Fruit fly (Drosophila melanogaster) whole organism, embryonic: ENCODE measurements around the gene CG13481.

Experiments
- Abd-B ChIP-seq: fragments of 200-800 bp; sonication (Bioruptor generic); optimal IDR thresholded peaks from 2 replicates; lab custom pipeline; 2018; ENCODE audit warnings: missing biosample characterization, mild to moderate bottlenecking, missing genetic modification characterization, moderate library complexity
- Blimp-1 ChIP-seq: fragments of 200-800 bp; sonication (Bioruptor generic); optimal IDR thresholded peaks from 3 replicates; lab custom pipeline; 2018; ENCODE audit warnings: missing biosample characterization, missing genetic modification characterization, mild to moderate bottlenecking, moderate library complexity, missing genetic modification reagents
- CG10209 ChIP-seq: fragments of 200-800 bp; sonication (Bioruptor generic); optimal IDR thresholded peaks from 3 replicates; lab custom pipeline; 2017; ENCODE audit warnings: missing biosample characterization, mild to moderate bottlenecking, missing genetic modification characterization, missing genetic modification reagents
- CG10543 ChIP-seq: fragments of 200-800 bp; sonication (Bioruptor generic); optimal IDR thresholded peaks from 3 replicates; lab custom pipeline; 2017; ENCODE audit warnings: missing biosample characterization, mild to moderate bottlenecking, missing genetic modification characterization, moderate library complexity
- CG12071 ChIP-seq: fragments of 200-800 bp; sonication (Bioruptor generic); optimal IDR thresholded peaks from 3 replicates; lab custom pipeline; 2018; ENCODE audit warnings: missing biosample characterization, mild to moderate bottlenecking, missing genetic modification characterization
- CG12659 ChIP-seq: fragments of 200-800 bp; sonication (Bioruptor generic); optimal IDR thresholded peaks from 3 replicates; lab custom pipeline; 2017; ENCODE audit warnings: mild to moderate bottlenecking, missing biosample characterization, missing genetic modification reagents, missing genetic modification characterization
- CG13296 ChIP-seq: fragments of 200-800 bp; sonication (Bioruptor generic); optimal IDR thresholded peaks from 3 replicates; lab custom pipeline; 2018; ENCODE audit warnings: missing biosample characterization, mild to moderate bottlenecking, missing genetic modification characterization
- CG13424 ChIP-seq: fragments of 200-800 bp; sonication (Bioruptor generic); optimal IDR thresholded peaks from 2 replicates; lab custom pipeline; 2019; ENCODE audit warnings: missing biosample characterization, mild to moderate bottlenecking, missing genetic modification characterization, moderate library complexity
- CG14050 ChIP-seq: fragments of 200-800 bp; sonication (Bioruptor generic); IDR thresholded peaks from 3 replicates; pipeline ENCODE4 v1.3.6; 2022; ENCODE audit warnings: missing biosample characterization, missing genetic modification characterization
- CG15514 ChIP-seq: fragments of 200-800 bp; sonication (Bioruptor generic); optimal IDR thresholded peaks from 3 replicates; lab custom pipeline; 2017; ENCODE audit warnings: missing biosample characterization, missing genetic modification characterization, mild to moderate bottlenecking, moderate library complexity, missing genetic modification reagents
- CG16815 ChIP-seq: fragments of 200-800 bp; sonication (Bioruptor generic); optimal IDR thresholded peaks from 3 replicates; lab custom pipeline; 2017; ENCODE audit warnings: missing biosample characterization, mild to moderate bottlenecking, missing genetic modification characterization
- CG17359 ChIP-seq: fragments of 200-800 bp; sonication (Bioruptor generic); optimal IDR thresholded peaks from 3 replicates; lab custom pipeline; 2018; ENCODE audit warnings: missing biosample characterization, mild to moderate bottlenecking, missing genetic modification characterization, moderate library complexity
- CG1792 ChIP-seq: fragments of 200-800 bp; sonication (Bioruptor generic); optimal IDR thresholded peaks from 2 replicates; lab custom pipeline; 2016; ENCODE audit warnings: missing biosample characterization, missing genetic modification characterization
- CG18476 ChIP-seq: fragments of 200-800 bp; sonication (Bioruptor generic); optimal IDR thresholded peaks from 2 replicates; lab custom pipeline; 2016; ENCODE audit warnings: missing biosample characterization, mild to moderate bottlenecking, missing genetic modification characterization
- CG2202 ChIP-seq: fragments of 200-800 bp; sonication (Bioruptor generic); optimal IDR thresholded peaks from 2 replicates; lab custom pipeline; 2018; ENCODE audit warnings: missing biosample characterization, mild to moderate bottlenecking, missing genetic modification characterization
- CG32532 ChIP-seq: fragments of 200-800 bp; sonication (Bioruptor generic); IDR thresholded peaks from 2 replicates; pipeline ENCODE4 v1.3.6; 2022; ENCODE audit warnings: missing biosample characterization, missing genetic modification characterization
- CG34224 ChIP-seq: fragments of 200-800 bp; sonication (Bioruptor generic); IDR thresholded peaks from 3 replicates; pipeline ENCODE4 v1.3.6; 2022; ENCODE audit warnings: missing biosample characterization, missing genetic modification characterization; ENCODE audit not compliant: partially characterized antibody
- CG4404 ChIP-seq: fragments of 200-800 bp; sonication (Bioruptor generic); IDR thresholded peaks from 2 replicates; pipeline ENCODE4 v1.3.6; 2022; ENCODE audit warnings: missing biosample characterization, missing genetic modification characterization
- Deaf1 ChIP-seq: fragments of 200-800 bp; optimal IDR thresholded peaks from 3 replicates; lab custom pipeline; 2019; ENCODE audit warnings: missing biosample characterization, mild to moderate bottlenecking, missing genetic modification characterization, moderate library complexity
- ERR ChIP-seq: fragments of 200-800 bp; sonication (Bioruptor generic); optimal IDR thresholded peaks from 2 replicates; lab custom pipeline; 2016; ENCODE audit warnings: missing biosample characterization, missing genetic modification characterization
- Hmr ChIP-seq: fragments of 200-800 bp; sonication (Bioruptor generic); optimal IDR thresholded peaks from 3 replicates; lab custom pipeline; 2017; ENCODE audit warnings: mild to moderate bottlenecking, missing biosample characterization, missing genetic modification reagents, missing genetic modification characterization
- Hmx ChIP-seq: fragments of 200-800 bp; sonication (Bioruptor generic); optimal IDR thresholded peaks from 2 replicates; lab custom pipeline; 2016; ENCODE audit warnings: missing biosample characterization, missing genetic modification characterization
- Hr78 ChIP-seq, 2 experiments: fragments of 200-800 bp in 1 of 2; fragments of >200 bp in 1 of 2; sonication (Bioruptor generic) in 1 of 2; optimal IDR thresholded peaks; 2 replicates each; lab custom pipeline; 2017 to 2019; ENCODE audit warnings: missing biosample characterization in 2 of 2, missing genetic modification characterization in 2 of 2, mild to moderate bottlenecking in 1 of 2, moderate library complexity in 1 of 2
- MESR4 ChIP-seq: fragments of 200-800 bp; sonication (Bioruptor generic); optimal IDR thresholded peaks from 2 replicates; lab custom pipeline; 2018; ENCODE audit warnings: missing biosample characterization, mild to moderate bottlenecking, missing genetic modification characterization, moderate library complexity
- NfI ChIP-seq: fragments of 200-800 bp; sonication (Bioruptor generic); optimal IDR thresholded peaks from 3 replicates; lab custom pipeline; 2018; ENCODE audit warnings: missing biosample characterization, mild to moderate bottlenecking, missing genetic modification characterization, moderate library complexity
- Opbp ChIP-seq: fragments of 200-800 bp; sonication (Bioruptor generic); IDR thresholded peaks from 3 replicates; pipeline ENCODE4 v1.3.6; 2022; ENCODE audit warnings: missing biosample characterization, missing genetic modification characterization; ENCODE audit not compliant: partially characterized antibody
- Ravus ChIP-seq: fragments of 200-800 bp; sonication (Bioruptor generic); IDR thresholded peaks from 2 replicates; pipeline ENCODE4 v1.3.6; 2022; ENCODE audit warnings: missing biosample characterization, missing genetic modification characterization
- Sry-δ ChIP-seq: fragments of 200-800 bp; sonication (Bioruptor generic); optimal IDR thresholded peaks from 2 replicates; lab custom pipeline; 2016; ENCODE audit warnings: missing biosample characterization, missing genetic modification characterization
- Ssrp ChIP-seq: fragments of 200-800 bp; sonication (Bioruptor generic); optimal IDR thresholded peaks from 2 replicates; lab custom pipeline; 2018; ENCODE audit warnings: missing biosample characterization, mild to moderate bottlenecking, missing genetic modification characterization, moderate library complexity
- Stat92E ChIP-seq, 3 experiments: fragments of >200 bp in 2 of 3; fragments of 200-800 bp in 1 of 3; sonication (Bioruptor generic) in 1 of 3; optimal IDR thresholded peaks; 2 replicates each; lab custom pipeline; 2017 to 2019; ENCODE audit warnings: missing biosample characterization in 3 of 3, missing genetic modification characterization in 3 of 3, mild to moderate bottlenecking in 1 of 3, moderate library complexity in 1 of 3
- Xrp1 ChIP-seq: fragments of 200-800 bp; sonication (Bioruptor generic); IDR thresholded peaks from 2 replicates; pipeline ENCODE4 v1.3.6; 2022; ENCODE audit warnings: missing biosample characterization, missing genetic modification characterization
- al ChIP-seq: fragments of 200-800 bp; sonication (Bioruptor generic); IDR thresholded peaks from 2 replicates; pipeline ENCODE4 v1.3.6; 2022; ENCODE audit warnings: missing biosample characterization, missing genetic modification characterization
- ato ChIP-seq: fragments of 200-800 bp; sonication (Bioruptor generic); IDR thresholded peaks from 2 replicates; pipeline ENCODE4 v1.3.6; 2022; ENCODE audit warnings: missing biosample characterization, missing genetic modification characterization; ENCODE audit not compliant: partially characterized antibody
- bigmax ChIP-seq: fragments of 200-800 bp; sonication (Bioruptor generic); optimal IDR thresholded peaks from 2 replicates; lab custom pipeline; 2018; ENCODE audit warnings: missing biosample characterization, mild to moderate bottlenecking, missing genetic modification characterization
- br ChIP-seq: fragments of >200 bp; optimal IDR thresholded peaks from 2 replicates; lab custom pipeline; 2017
- cas ChIP-seq: fragments of 200-800 bp; sonication (Bioruptor generic); IDR thresholded peaks from 2 replicates; pipeline ENCODE4 v1.3.6; 2022; ENCODE audit warnings: missing biosample characterization, missing genetic modification characterization
- crc ChIP-seq: fragments of 200-800 bp; sonication (Bioruptor generic); optimal IDR thresholded peaks from 2 replicates; lab custom pipeline; 2016; ENCODE audit warnings: missing biosample characterization, missing genetic modification characterization
- cwo ChIP-seq: fragments of 200-800 bp; sonication (Bioruptor generic); optimal IDR thresholded peaks from 3 replicates; lab custom pipeline; 2017; ENCODE audit warnings: missing biosample characterization, missing genetic modification characterization, mild to moderate bottlenecking, moderate library complexity, missing genetic modification reagents
- da ChIP-seq: fragments of 200-800 bp; sonication (Bioruptor generic); optimal IDR thresholded peaks from 2 replicates; lab custom pipeline; 2016; ENCODE audit warnings: missing biosample characterization, missing genetic modification characterization
- dpn ChIP-seq, 2 experiments: fragments of 200-800 bp; sonication (Bioruptor generic); optimal IDR thresholded peaks; 3 replicates each; lab custom pipeline; 2016; ENCODE audit warnings: missing biosample characterization in 2 of 2, missing genetic modification characterization in 2 of 2
- fru ChIP-seq: fragments of >200 bp; optimal IDR thresholded peaks from 2 replicates; lab custom pipeline; 2017
- grn ChIP-seq: fragments of 200-800 bp; sonication (Bioruptor generic); optimal IDR thresholded peaks from 3 replicates; lab custom pipeline; 2017; ENCODE audit warnings: missing biosample characterization, missing genetic modification characterization
- gsb ChIP-seq: fragments of 200-800 bp; sonication (Bioruptor generic); IDR thresholded peaks from 2 replicates; pipeline ENCODE4 v1.3.6; 2022; ENCODE audit warnings: missing biosample characterization, missing genetic modification characterization
- lilli ChIP-seq: fragments of 200-800 bp; sonication (Bioruptor generic); optimal IDR thresholded peaks from 3 replicates; lab custom pipeline; 2016; ENCODE audit warnings: missing biosample characterization, missing genetic modification characterization
- nerfin-2 ChIP-seq: fragments of 200-800 bp; sonication (Bioruptor generic); IDR thresholded peaks from 2 replicates; pipeline ENCODE4 v1.3.6; 2022; ENCODE audit warnings: missing biosample characterization, missing genetic modification characterization; ENCODE audit not compliant: partially characterized antibody
- onecut ChIP-seq: fragments of 200-800 bp; sonication (Bioruptor generic); IDR thresholded peaks from 2 replicates; pipeline ENCODE4 v1.3.6; 2022; ENCODE audit warnings: missing biosample characterization, missing genetic modification characterization
- ro ChIP-seq: fragments of 200-800 bp; sonication (Bioruptor generic); IDR thresholded peaks from 2 replicates; pipeline ENCODE4 v1.3.6; 2022; ENCODE audit warnings: missing biosample characterization, missing genetic modification characterization
- sd ChIP-seq: fragments of 200-800 bp; sonication (Bioruptor generic); optimal IDR thresholded peaks from 3 replicates; lab custom pipeline; 2018; ENCODE audit warnings: missing biosample characterization, mild to moderate bottlenecking, missing genetic modification characterization, moderate library complexity
- sisA ChIP-seq: fragments of 200-800 bp; sonication (Bioruptor generic); IDR thresholded peaks from 2 replicates; pipeline ENCODE4 v1.3.6; 2022; ENCODE audit warnings: missing biosample characterization, missing genetic modification characterization
- sr ChIP-seq: fragments of 200-800 bp; sonication (Bioruptor generic); IDR thresholded peaks from 3 replicates; pipeline ENCODE4 v1.3.6; 2022; ENCODE audit warnings: missing biosample characterization, missing genetic modification characterization
- zf30C ChIP-seq: fragments of 200-800 bp; sonication (Bioruptor generic); optimal IDR thresholded peaks from 3 replicates; lab custom pipeline; 2018; ENCODE audit warnings: missing biosample characterization, mild to moderate bottlenecking, missing genetic modification characterization

CG13481 gene

DNA sequence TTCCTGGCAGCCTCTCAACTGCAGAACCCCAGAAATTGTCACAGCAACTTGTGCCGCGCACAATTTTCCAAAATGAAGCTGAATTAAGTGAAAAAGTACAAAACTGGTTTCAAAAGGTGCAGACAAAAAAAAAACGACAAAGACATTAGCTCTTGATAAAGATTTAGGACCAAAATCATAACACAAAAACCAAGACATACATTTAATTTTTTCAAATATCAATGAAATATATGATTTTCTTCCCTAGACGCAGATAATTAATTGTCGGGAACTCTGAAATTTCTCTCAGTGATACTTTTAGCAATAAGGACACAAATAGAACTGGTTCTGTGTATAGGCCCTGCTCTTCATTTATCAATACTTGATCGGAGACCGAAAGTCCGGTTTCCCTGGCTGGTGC lies 4.8 kb downstream of the CG13481 start (continued):
- TF ChIP-seq CG13296 (GFP tag; lab: Kevin White, UChicago) (no peak), Sry-δ (GFP tag; lab: Kevin White, UChicago) (no peak), dpn (GFP tag; optimal IDR thresholded peaks at IDR 0.05; lab: Kevin White, UChicago) (peak; percentile 17 to 33), Hmx (GFP tag; lab: Kevin White, UChicago) (no peak), Opbp (GFP tag; lab: Robert Waterston, UW) (no peak), Deaf1 (tag; lab: Kevin White, UChicago) (no peak), CG34224 (GFP tag; lab: Robert Waterston, UW) (no peak), sr (GFP tag; lab: Robert Waterston, UW) (no peak), CG17359 (tag; lab: Kevin White, UChicago) (no peak), Xrp1 (GFP tag; lab: Robert Waterston, UW) (peak; percentile 83), lilli (GFP tag; lab: Kevin White, UChicago) (peak; percentile 37), CG18476 (no peak), fru (lab: Kevin White, UChicago) (no peak), al (GFP tag; lab: Robert Waterston, UW) (no peak), grn (GFP tag; lab: Kevin White, UChicago) (no peak), CG2202 (tag; lab: Kevin White, UChicago) (peak; percentile 44), nerfin-2 (GFP tag; lab: Robert Waterston, UW) (no peak), CG10209 (GFP tag; lab: Kevin White, UChicago) (peak; percentile 19), sd (tag; lab: Kevin White, UChicago) (no peak), crc (no peak), bigmax (GFP tag; lab: Kevin White, UChicago) (no peak), ERR (GFP tag; lab: Kevin White, UChicago) (no peak), cwo (GFP tag; lab: Kevin White, UChicago) (no peak), CG32532 (no peak), CG10543 (GFP tag; lab: Kevin White, UChicago) (no peak), CG12071 (no peak), onecut (0 out of 2 replicates have a peak, but pooled peaks have one; percentile 9), CG13424 (tag; lab: Kevin White, UChicago) (peak; percentile 20), CG15514 (GFP tag; lab: Kevin White, UChicago) (no peak), zf30C (GFP tag; lab: Kevin White, UChicago) (peak; percentile 85), Hr78 (GFP tag; optimal IDR thresholded peaks at IDR 0.05; lab: Kevin White, UChicago) (no peak), Stat92E (GFP tag; optimal IDR thresholded peaks at IDR 0.05; lab: Kevin White, UChicago) (no peak), Ravus (no peak), CG1792 (GFP tag; lab: Kevin White, UChicago) (no peak), Abd-B (GFP tag; lab: Kevin White, UChicago) (peak; percentile 30), Blimp-1 (GFP tag; lab: Kevin White, UChicago) (peak; percentile 47), sisA (GFP tag; lab: Robert Waterston, UW) (no peak), CG4404 (GFP tag; lab: Robert Waterston, UW) (peak; percentile 53), gsb (no peak), cas (GFP tag; lab: Robert Waterston, UW) (no peak), da (no peak), NfI (GFP tag; lab: Kevin White, UChicago) (no peak), ro (no peak), CG16815 (GFP tag; lab: Kevin White, UChicago) (peak; percentile 40), MESR4 (GFP tag; lab: Kevin White, UChicago) (no peak), br (lab: Kevin White, UChicago) (no peak), Hmr (GFP tag; lab: Kevin White, UChicago) (no peak), CG14050 (GFP tag; lab: Robert Waterston, UW) (no peak), Ssrp (tag; lab: Kevin White, UChicago) (peak; percentile 42), CG12659 (GFP tag; lab: Kevin White, UChicago) (no peak), ato (GFP tag; lab: Robert Waterston, UW) (no peak)
